Fruit fly (Drosophila melanogaster): ENCODE results near the gene Mt2.
A peak's percentile ranks its signal among the peaks of the same experiment; 100 is the strongest.

Gene Mt2

dm6 chr2L:12055837-12056388 lies 40.4 kb upstream of the Mt2 start, which contains the start of the genes JhI-21, RpL7-like and CG34164 (continued):
- TF ChIP-seq CG11456 (GFP tag; IDR thresholded peaks at IDR 0.05) (no peak), HmgZ (tag; optimal IDR thresholded peaks at IDR 0.05) (no peak), D19B (GFP tag; optimal IDR thresholded peaks at IDR 0.05) (no peak), Max (GFP tag; optimal IDR thresholded peaks at IDR 0.05) (peak; percentile 82), sob (GFP tag; IDR thresholded peaks at IDR 0.05) (no peak), CG6654 (GFP tag; optimal IDR thresholded peaks at IDR 0.05) (no peak), Pdp1 (GFP tag; optimal IDR thresholded peaks at IDR 0.05) (peak in 1 of 2 experiments; percentile 51), Dref (GFP tag; IDR thresholded peaks at IDR 0.05) (peak; percentile 93), TFAM (GFP tag; optimal IDR thresholded peaks at IDR 0.05) (no peak), CG9797 (GFP tag; optimal IDR thresholded peaks at IDR 0.05) (peak; percentile 9), Nf-YC (tag; optimal IDR thresholded peaks at IDR 0.05) (peak; percentile 11), nerfin-1 (tag; optimal IDR thresholded peaks at IDR 0.05) (peak; percentile 98), vnd (GFP tag; IDR thresholded peaks at IDR 0.05; ENCODE audit: partially characterized antibody) (0 out of 3 replicates have a peak, but pooled peaks have one; percentile 20), zen2 (GFP tag; IDR thresholded peaks at IDR 0.05; ENCODE audit: partially characterized antibody) (no peak; the same call in 2 of the 3 replicates), bbx (GFP tag; IDR thresholded peaks at IDR 0.05; ENCODE audit: partially characterized antibody) (peak; percentile 64), abd-A (tag; optimal IDR thresholded peaks at IDR 0.05) (no peak), en (GFP tag; optimal IDR thresholded peaks at IDR 0.05) (no peak), CG33557 (GFP tag; optimal IDR thresholded peaks at IDR 0.05) (no peak), Side (GFP tag; optimal IDR thresholded peaks at IDR 0.05) (peak; percentile 12), CG6175 (GFP tag; IDR thresholded peaks at IDR 0.05) (no peak), emc (GFP tag; optimal IDR thresholded peaks at IDR 0.05) (no peak), NFAT (GFP tag; IDR thresholded peaks at IDR 0.05) (no peak), sna (GFP tag; IDR thresholded peaks at IDR 0.05; ENCODE audit: partially characterized antibody) (peak; percentile 43; the same call in 1 of the 2 replicates), CG34376 (GFP tag; optimal IDR thresholded peaks at IDR 0.05) (peak; percentile 30), Ptx1 (GFP tag; IDR thresholded peaks at IDR 0.05) (no peak), CG3726 (GFP tag; IDR thresholded peaks at IDR 0.05) (no peak), CG4424 (GFP tag; optimal IDR thresholded peaks at IDR 0.05) (peak; percentile 38), Mad (GFP tag; optimal IDR thresholded peaks at IDR 0.05) (no peak), Bgb (GFP tag; IDR thresholded peaks at IDR 0.05; ENCODE audit: partially characterized antibody) (peak; percentile 74), CoRest (tag; optimal IDR thresholded peaks at IDR 0.05) (no peak), CG4282 (GFP tag; optimal IDR thresholded peaks at IDR 0.05) (no peak), nom (GFP tag; optimal IDR thresholded peaks at IDR 0.05) (peak; percentile 45), CG9215 (GFP tag; IDR thresholded peaks at IDR 0.05) (no peak), CG12071 (GFP tag; optimal IDR thresholded peaks at IDR 0.05) (no peak), insv (GFP tag; optimal IDR thresholded peaks at IDR 0.05) (no peak), sd (tag; optimal IDR thresholded peaks at IDR 0.05) (peak; percentile 49), trem (tag; optimal IDR thresholded peaks at IDR 0.05) (peak; percentile 69), CG8478 (optimal IDR thresholded peaks at IDR 0.05) (no peak), CG17361 (GFP tag; IDR thresholded peaks at IDR 0.05) (peak; percentile 31; the same call in 1 of the 3 replicates), oc (tag; optimal IDR thresholded peaks at IDR 0.05) (no peak), CG3847 (GFP tag; IDR thresholded peaks at IDR 0.05) (no peak), Dip2 (GFP tag; IDR thresholded peaks at IDR 0.05) (no peak), Hr78 (GFP tag; optimal IDR thresholded peaks at IDR 0.05) (no peak), HLH4C (GFP tag; IDR thresholded peaks at IDR 0.05; ENCODE audit: partially characterized antibody) (peak; percentile 61; the same call in 2 of the 3 replicates), CG32532 (GFP tag; IDR thresholded peaks at IDR 0.05) (peak; percentile 65; the same call in 1 of the 2 replicates), da (GFP tag; optimal IDR thresholded peaks at IDR 0.05) (no peak), CG4328 (GFP tag; optimal IDR thresholded peaks at IDR 0.05) (no peak), rib (GFP tag; IDR thresholded peaks at IDR 0.05) (no peak), kni (GFP tag; optimal IDR thresholded peaks at IDR 0.05) (no peak), Dll (GFP tag; IDR thresholded peaks at IDR 0.05; ENCODE audit: partially characterized antibody) (peak; percentile 76; the same call in 3 of the 4 replicates)
